Fruit fly (Drosophila melanogaster) Kc167 (cell line): Measurements from ENCODE around the gene CG12316.

ENCODE experiments used
- Myc ChIP-seq: fragments of >200 bp; optimal IDR thresholded peaks from 2 replicates; lab custom pipeline; 2017; ENCODE audit warnings: missing external identifiers
- Sin3A ChIP-seq: fragments of >200 bp; optimal IDR thresholded peaks from 2 replicates; lab custom pipeline; 2018; ENCODE audit warnings: missing external identifiers
- h ChIP-seq: fragments of >200 bp; optimal IDR thresholded peaks from 3 replicates; lab custom pipeline; 2018; ENCODE audit warnings: missing external identifiers
- insv ChIP-seq: fragments of >200 bp; optimal IDR thresholded peaks from 3 replicates; lab custom pipeline; 2018; ENCODE audit warnings: missing external identifiers
- psq ChIP-seq: fragments of >200 bp; optimal IDR thresholded peaks from 2 replicates; lab custom pipeline; 2017; ENCODE audit warnings: missing external identifiers
- ttk ChIP-seq: sonication (Bioruptor generic); optimal IDR thresholded peaks from 2 replicates; lab custom pipeline; 2017; ENCODE audit warnings: missing external identifiers

Gene CG12316

DNA sequence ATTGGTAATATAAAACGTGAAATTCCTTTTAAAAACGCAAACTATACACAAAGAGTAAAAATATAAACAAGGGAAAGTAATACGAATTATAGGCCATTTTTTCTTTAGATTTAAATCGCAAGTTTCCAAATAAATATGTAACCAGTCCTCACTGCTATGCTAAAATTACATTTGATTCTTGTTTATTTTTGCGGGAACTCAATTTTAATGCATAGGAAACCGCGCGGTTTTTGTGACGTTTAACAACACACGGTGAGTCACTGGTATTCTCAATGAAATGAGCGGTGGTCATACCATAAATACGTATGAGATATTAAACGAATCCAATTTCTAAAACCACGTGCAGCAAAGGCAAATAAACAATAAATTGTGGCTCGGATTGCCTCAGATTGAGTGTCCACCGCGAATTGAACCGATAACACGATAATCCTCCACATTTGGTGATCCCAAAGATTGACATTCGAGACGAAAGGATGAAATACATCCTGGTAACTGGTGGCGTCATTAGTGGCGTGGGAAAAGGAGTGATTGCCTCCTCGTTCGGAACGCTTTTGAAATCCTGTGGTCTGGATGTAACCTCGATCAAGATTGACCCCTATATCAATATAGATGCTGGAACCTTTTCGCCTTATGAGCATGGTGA lies 38.7 kb downstream of the CG12316 start, which contains the start of gene Ctps:
Gene Ctps (plus strand): TSS at position 37 of the 643 bp plus-strand sequence.
- no peak for TF ChIP-seq Sin3A
- TF ChIP-seq h (lab: Kevin White, UChicago) = no peak
- TF ChIP-seq psq (lab: Kevin White, UChicago) = no peak
- TF ChIP-seq insv (lab: Kevin White, UChicago) = no peak
- no peak for TF ChIP-seq Myc
- no peak for TF ChIP-seq ttk

DNA sequence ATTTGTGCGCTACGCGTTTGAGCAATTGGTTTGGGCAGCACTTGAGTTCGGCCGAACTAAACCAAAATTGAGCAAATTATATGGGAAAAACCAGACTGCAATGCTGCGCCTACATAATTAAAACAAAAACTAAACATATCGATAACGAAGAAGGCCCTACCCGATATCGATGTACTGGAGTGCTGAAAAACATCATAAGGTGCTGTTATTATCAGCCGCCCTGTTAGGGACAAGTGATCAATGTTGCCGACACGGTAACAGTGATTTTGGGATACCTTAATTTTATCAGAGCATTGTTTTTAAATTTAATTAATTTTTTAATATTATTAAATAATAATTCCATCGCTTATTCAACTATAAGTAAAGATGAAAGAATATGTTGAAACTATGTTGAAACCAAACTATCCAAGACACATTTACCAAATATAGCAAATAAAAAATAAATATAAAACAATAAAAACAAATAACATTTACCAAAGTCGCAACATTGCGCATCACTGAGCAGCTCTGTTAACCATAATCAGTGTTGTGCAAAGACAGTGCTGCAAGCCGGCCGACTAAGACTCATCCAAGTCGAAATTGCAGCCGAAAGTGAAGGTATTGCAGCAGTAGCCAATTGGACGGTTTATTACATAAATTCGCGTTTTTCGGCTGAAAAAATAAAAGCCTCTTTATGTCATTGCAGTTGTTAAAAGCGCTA lies 42.0 kb downstream of the CG12316 start, which contains the start of the genes sstn, Plp and GlyRS:
Gene sstn (minus strand): TSS at position 131 of the 700 bp plus-strand sequence.
Gene Plp (minus strand): TSS at position 136 of the 700 bp plus-strand sequence.
Gene GlyRS (plus strand): TSS at position 554 of the 700 bp plus-strand sequence.
- no peak for TF ChIP-seq Sin3A
- no peak for TF ChIP-seq ttk
- TF ChIP-seq h (lab: Kevin White, UChicago) = no peak
- no peak for TF ChIP-seq insv (lab: Kevin White, UChicago)
- TF ChIP-seq psq (lab: Kevin White, UChicago) = no peak
- no peak for TF ChIP-seq Myc

DNA sequence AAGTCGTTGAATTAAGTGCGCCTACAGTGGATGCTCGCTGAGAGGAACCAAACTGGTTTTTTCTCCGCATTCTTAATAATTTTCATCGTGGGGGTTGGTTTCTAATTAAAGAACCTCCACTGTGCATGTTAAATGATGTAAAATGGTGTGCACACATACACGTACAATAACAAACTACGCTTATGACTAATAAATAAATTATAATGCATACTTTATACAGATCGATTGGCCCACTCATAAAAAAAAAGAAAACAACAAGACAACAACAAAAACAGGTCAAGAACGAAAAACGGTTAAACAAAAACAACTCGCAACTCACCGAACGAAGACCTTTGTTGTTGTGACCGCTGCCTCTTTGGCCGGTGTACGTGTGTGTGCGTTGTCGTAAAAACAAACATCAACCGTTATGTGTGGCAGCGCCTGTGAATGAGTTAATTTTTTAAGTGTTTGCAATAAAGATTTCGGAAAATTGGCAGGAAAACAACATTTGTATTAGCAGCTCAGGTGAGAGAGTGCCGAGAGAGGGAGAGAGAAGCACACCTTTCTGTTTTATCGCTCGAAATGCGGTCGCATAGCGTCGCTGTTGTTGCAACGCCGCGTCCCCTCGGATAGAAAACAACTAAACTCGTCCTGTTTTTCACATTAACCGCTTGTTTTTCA lies 42.7 kb downstream of the CG12316 start:
- TF ChIP-seq Sin3A (no peak), psq (lab: Kevin White, UChicago) (no peak), Myc (no peak), ttk (no peak), insv (lab: Kevin White, UChicago) (no peak), h (lab: Kevin White, UChicago) (no peak)

DNA sequence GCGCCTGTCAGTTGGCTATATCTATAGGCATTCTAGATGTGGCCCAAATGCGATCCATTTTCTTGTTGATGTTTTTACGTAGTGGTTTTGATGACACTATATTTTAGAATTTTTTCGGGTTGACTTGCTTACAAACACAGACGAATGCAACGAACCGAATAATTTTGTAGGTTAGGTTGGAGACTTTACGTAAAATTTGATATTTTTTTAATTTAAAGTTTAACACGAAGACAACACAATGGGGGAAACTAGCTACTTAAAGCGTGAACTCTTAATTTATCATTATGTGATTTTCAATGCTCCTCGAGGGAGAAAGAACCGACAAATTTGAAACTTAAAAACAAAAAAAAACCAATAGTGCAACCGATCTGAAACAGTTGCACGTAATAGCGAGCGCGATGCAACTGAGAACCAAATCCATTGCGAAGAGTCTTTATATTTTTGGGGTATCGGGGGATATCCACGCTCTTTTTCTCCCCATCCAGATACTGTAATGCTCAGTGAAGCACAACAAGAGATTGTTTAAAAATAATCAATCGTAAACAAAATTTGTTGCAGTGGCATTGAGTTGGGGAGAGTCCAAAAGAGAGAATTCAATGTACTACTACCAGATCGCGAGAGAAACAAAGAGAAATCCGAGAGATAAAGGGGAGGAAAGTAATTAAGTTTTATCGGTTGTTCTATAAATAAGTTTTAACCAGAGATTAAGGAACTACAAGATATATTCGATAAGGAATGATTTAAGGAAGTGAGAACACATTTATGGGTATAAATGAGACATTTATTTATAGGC lies 46.7 kb downstream of the CG12316 start:
- TF ChIP-seq Myc = no peak
- TF ChIP-seq insv (lab: Kevin White, UChicago) = no peak
- TF ChIP-seq psq (lab: Kevin White, UChicago) = no peak
- no peak for TF ChIP-seq ttk
- TF ChIP-seq h (lab: Kevin White, UChicago) = no peak
- no peak for TF ChIP-seq Sin3A

dm6 chr3L:15089083-15089704 lies 47.5 kb downstream of the CG12316 start:
- TF ChIP-seq insv (lab: Kevin White, UChicago) = no peak
- no peak for TF ChIP-seq Myc
- no peak for TF ChIP-seq Sin3A
- TF ChIP-seq ttk = no peak
- no peak for TF ChIP-seq psq (lab: Kevin White, UChicago)
- no peak for TF ChIP-seq h (lab: Kevin White, UChicago)

DNA sequence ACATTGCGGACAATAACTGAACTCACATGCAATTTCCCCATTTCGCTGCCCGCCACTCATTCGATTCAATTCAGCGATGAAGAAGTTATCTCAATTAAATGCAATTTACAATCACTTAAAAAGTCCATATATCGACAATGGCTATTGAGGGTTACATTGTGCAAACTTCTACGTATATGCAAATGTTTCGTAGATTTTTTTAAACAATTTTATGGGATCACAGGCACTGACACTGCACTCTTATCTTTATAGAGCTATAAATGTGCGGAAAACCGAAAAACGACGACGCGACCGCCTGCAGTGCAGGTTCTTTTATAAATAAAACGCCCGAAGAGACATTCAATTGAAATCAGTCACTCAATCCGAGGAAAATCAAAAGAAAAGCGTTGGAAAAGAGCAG lies 48.4 kb downstream of the CG12316 start:
- no peak for TF ChIP-seq Sin3A
- no peak for TF ChIP-seq insv (lab: Kevin White, UChicago)
- no peak for TF ChIP-seq Myc
- TF ChIP-seq h (lab: Kevin White, UChicago) = no peak
- no peak for TF ChIP-seq ttk
- no peak for TF ChIP-seq psq (lab: Kevin White, UChicago)

DNA sequence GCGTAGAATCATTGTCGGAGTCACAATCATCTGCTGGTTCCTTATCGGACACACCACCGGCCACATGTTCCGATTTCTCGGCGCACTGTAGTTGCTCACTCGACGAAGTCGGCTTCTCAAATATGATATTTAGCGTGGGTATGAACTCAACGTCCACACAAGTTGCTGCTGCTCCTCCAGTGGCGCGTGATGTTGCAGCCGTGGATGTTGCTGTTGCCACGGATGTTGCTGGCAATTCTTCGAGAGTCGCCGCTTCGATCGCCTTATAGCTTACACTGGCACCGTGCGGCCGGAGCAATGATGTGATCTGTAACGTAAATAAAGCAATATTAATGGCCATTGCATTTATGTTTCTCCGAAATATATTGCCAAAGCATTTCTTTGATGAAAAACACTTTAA lies 52.4 kb downstream of the CG12316 start:
- TF ChIP-seq psq (lab: Kevin White, UChicago) = no peak
- TF ChIP-seq h (lab: Kevin White, UChicago) = no peak
- TF ChIP-seq Myc = no peak
- no peak for TF ChIP-seq ttk
- no peak for TF ChIP-seq insv (lab: Kevin White, UChicago)
- no peak for TF ChIP-seq Sin3A
